Fruit fly (Drosophila melanogaster): ENCODE data around the gene GluRIIC.

Gene GluRIIC

dm6 chr2L:865851-866250, 48.0 kb upstream of the GluRIIC start (continued):
- peak; percentile 7 for TF ChIP-seq hkb (optimal IDR thresholded peaks at IDR 0.05)
- peak; percentile 97 for TF ChIP-seq hkb (GFP tag; IDR thresholded peaks at IDR 0.05)
- peak; percentile 97 for TF ChIP-seq Xrp1 (GFP tag; IDR thresholded peaks at IDR 0.05)
- peak; percentile 15 for TF ChIP-seq gfzf (GFP tag; optimal IDR thresholded peaks at IDR 0.05)
- peak; percentile 88 for TF ChIP-seq CG6683 (GFP tag; optimal IDR thresholded peaks at IDR 0.05)
- TF ChIP-seq Bgb (GFP tag; IDR thresholded peaks at IDR 0.05; ENCODE audit: partially characterized antibody): no peak
- peak; percentile 93 for TF ChIP-seq CG2875 (GFP tag; optimal IDR thresholded peaks at IDR 0.05)
- TF ChIP-seq Kr (GFP tag; optimal IDR thresholded peaks at IDR 0.05): peak; percentile 43
- TF ChIP-seq Mes4 (GFP tag; optimal IDR thresholded peaks at IDR 0.05): peak; percentile 92
- peak; percentile 91 for TF ChIP-seq tup (GFP tag; optimal IDR thresholded peaks at IDR 0.05)
- TF ChIP-seq az2 (GFP tag; optimal IDR thresholded peaks at IDR 0.05): peak; percentile 96
- TF ChIP-seq CG6654 (GFP tag; optimal IDR thresholded peaks at IDR 0.05): peak; percentile 77
- TF ChIP-seq unpg (GFP tag; optimal IDR thresholded peaks at IDR 0.05): peak; percentile 97
- peak; percentile 84 for TF ChIP-seq CG34376 (GFP tag; optimal IDR thresholded peaks at IDR 0.05)
- peak; percentile 95 for TF ChIP-seq ap (GFP tag; IDR thresholded peaks at IDR 0.05)
- TF ChIP-seq YL-1 (GFP tag; optimal IDR thresholded peaks at IDR 0.05): peak; percentile 68
- TF ChIP-seq Oaz (GFP tag; IDR thresholded peaks at IDR 0.05): peak; percentile 93
- TF ChIP-seq usp (GFP tag; optimal IDR thresholded peaks at IDR 0.05): no peak
- peak; percentile 94 for TF ChIP-seq trh (GFP tag; optimal IDR thresholded peaks at IDR 0.05)
- TF ChIP-seq sens-2 (GFP tag; IDR thresholded peaks at IDR 0.05): peak; percentile 95
- peak; percentile 87 for TF ChIP-seq CG4328 (GFP tag; optimal IDR thresholded peaks at IDR 0.05)
- TF ChIP-seq Atf3 (GFP tag; optimal IDR thresholded peaks at IDR 0.05): peak; percentile 87
- TF ChIP-seq HmgD (GFP tag; optimal IDR thresholded peaks at IDR 0.05): peak; percentile 66
- peak; percentile 97 for TF ChIP-seq tap (tag; optimal IDR thresholded peaks at IDR 0.05)
- TF ChIP-seq chn (GFP tag; optimal IDR thresholded peaks at IDR 0.05): peak; percentile 97
- peak; percentile 91 for TF ChIP-seq CG11723 (GFP tag; optimal IDR thresholded peaks at IDR 0.05)
- peak; percentile 90 for TF ChIP-seq ssp (GFP tag; IDR thresholded peaks at IDR 0.05)
- TF ChIP-seq ase (GFP tag; IDR thresholded peaks at IDR 0.05): peak; percentile 96
- peak; percentile 83 for TF ChIP-seq luna (GFP tag; optimal IDR thresholded peaks at IDR 0.05)
- TF ChIP-seq CG15696 (tag; optimal IDR thresholded peaks at IDR 0.05): peak; percentile 91
- peak; percentile 92 for TF ChIP-seq Ravus (GFP tag; IDR thresholded peaks at IDR 0.05)
- TF ChIP-seq Tbp (GFP tag; optimal IDR thresholded peaks at IDR 0.05): no peak
- TF ChIP-seq Hr51 (GFP tag; optimal IDR thresholded peaks at IDR 0.05): peak; percentile 94 to 97
- TF ChIP-seq bab2 (GFP tag; optimal IDR thresholded peaks at IDR 0.05): peak; percentile 96
- peak; percentile 80 for TF ChIP-seq CG6765 (GFP tag; optimal IDR thresholded peaks at IDR 0.05)
- TF ChIP-seq sisA (GFP tag; IDR thresholded peaks at IDR 0.05): peak; percentile 96
- TF ChIP-seq ftz-f1 (GFP tag; optimal IDR thresholded peaks at IDR 0.05): peak; percentile 79
- peak; percentile 96 for TF ChIP-seq CG7556 (GFP tag; optimal IDR thresholded peaks at IDR 0.05)
- TF ChIP-seq HLH3B (GFP tag; IDR thresholded peaks at IDR 0.05): peak; percentile 95
- TF ChIP-seq B-H2 (GFP tag; optimal IDR thresholded peaks at IDR 0.05): peak; percentile 82
- peak; percentile 91 for TF ChIP-seq fd64A (GFP tag; optimal IDR thresholded peaks at IDR 0.05)
- peak; percentile 99 for TF ChIP-seq Ets65A (GFP tag)
- TF ChIP-seq fd96Cb (tag; optimal IDR thresholded peaks at IDR 0.05): peak; percentile 95
- TF ChIP-seq CG1792 (GFP tag; optimal IDR thresholded peaks at IDR 0.05): peak; percentile 92
- peak; percentile 88 for TF ChIP-seq Vsx1 (GFP tag; optimal IDR thresholded peaks at IDR 0.05)
- peak; percentile 94 for TF ChIP-seq CG4404 (GFP tag; IDR thresholded peaks at IDR 0.05)
- TF ChIP-seq Elba2 (GFP tag; optimal IDR thresholded peaks at IDR 0.05): peak; percentile 79
- peak; percentile 95 for TF ChIP-seq CG3407 (GFP tag; optimal IDR thresholded peaks at IDR 0.05)
- peak; percentile 96 for TF ChIP-seq lmd (GFP tag; IDR thresholded peaks at IDR 0.05)
- peak; percentile 69 for TF ChIP-seq bigmax (GFP tag; optimal IDR thresholded peaks at IDR 0.05)
- TF ChIP-seq slbo (GFP tag; IDR thresholded peaks at IDR 0.05): peak; percentile 97
- peak; percentile 97 for TF ChIP-seq oc (tag; optimal IDR thresholded peaks at IDR 0.05)
